Worm (Caenorhabditis elegans): ENCODE results near the gene ubq-1.

Gene ubq-1

ce11 chrIII:5953041-5953912 is 13.2 kb downstream of the ubq-1 start (continued):
- TF ChIP-seq dve-1 (tag; optimal IDR thresholded peaks at IDR 0.05; ENCODE audit: insufficient read depth): peak; percentile 23
- no peak for TF ChIP-seq nhr-42 (GFP tag; IDR thresholded peaks at IDR 0.05)
- TF ChIP-seq fkh-10 (GFP tag; optimal IDR thresholded peaks at IDR 0.05): no peak
- 0 out of 2 replicates have a peak, but pooled peaks have one; percentile 18 for TF ChIP-seq lin-1 (GFP tag; IDR thresholded peaks at IDR 0.05)
- peak; percentile 22; the same call in 1 of the 2 replicates for TF ChIP-seq hmg-1.1 (GFP tag; IDR thresholded peaks at IDR 0.05)
- TF ChIP-seq nhr-11 (tag; optimal IDR thresholded peaks at IDR 0.05): no peak
- no peak for TF ChIP-seq ama-1 (optimal IDR thresholded peaks at IDR 0.05)
- TF ChIP-seq ZK546.5 (tag; optimal IDR thresholded peaks at IDR 0.05): no peak
- no peak for TF ChIP-seq lin-13 (GFP tag; optimal IDR thresholded peaks at IDR 0.05)
- TF ChIP-seq php-3 (GFP tag; IDR thresholded peaks at IDR 0.05): no peak
- TF ChIP-seq hlh-11 (tag; optimal IDR thresholded peaks at IDR 0.05): peak; percentile 14
- TF ChIP-seq ceh-82 (tag; optimal IDR thresholded peaks at IDR 0.05): no peak
- TF ChIP-seq ceh-20 (GFP tag; IDR thresholded peaks at IDR 0.05): 0 out of 2 replicates have a peak, but pooled peaks have one; percentile 10
- no peak for TF ChIP-seq zfp-2 (tag; optimal IDR thresholded peaks at IDR 0.05)
- TF ChIP-seq mxl-3 (GFP tag; optimal IDR thresholded peaks at IDR 0.05): no peak
- TF ChIP-seq mdl-1 (tag; optimal IDR thresholded peaks at IDR 0.05): no peak
- no peak for TF ChIP-seq madf-9 (GFP tag; conservative IDR thresholded peaks at IDR 0.05)
- no peak for TF ChIP-seq F37D6.2 (tag; optimal IDR thresholded peaks at IDR 0.05)
- 0 out of 2 replicates have a peak, but pooled peaks have one; percentile 5 for TF ChIP-seq mxl-2 (GFP tag; conservative IDR thresholded peaks at IDR 0.05)
- no peak for TF ChIP-seq skn-1 (tag; optimal IDR thresholded peaks at IDR 0.05)
- TF ChIP-seq jun-1 (tag; optimal IDR thresholded peaks at IDR 0.05): no peak
- TF ChIP-seq daf-19 (GFP tag; conservative IDR thresholded peaks at IDR 0.05): no peak
- TF ChIP-seq nhr-6 (tag; optimal IDR thresholded peaks at IDR 0.05): no peak
- no peak for TF ChIP-seq saeg-2 (GFP tag; IDR thresholded peaks at IDR 0.05)
- no peak for TF ChIP-seq nhr-76 (tag; optimal IDR thresholded peaks at IDR 0.05)
- no peak for TF ChIP-seq ztf-7 (tag; optimal IDR thresholded peaks at IDR 0.05)
- no peak for TF ChIP-seq attf-4 (tag; optimal IDR thresholded peaks at IDR 0.05)
- peak; percentile 12 for TF ChIP-seq F10B5.3 (tag; optimal IDR thresholded peaks at IDR 0.05)
- no peak for TF ChIP-seq lin-15B (tag; optimal IDR thresholded peaks at IDR 0.05)
- TF ChIP-seq daf-16 (GFP tag; optimal IDR thresholded peaks at IDR 0.05): no peak
- peak; percentile 28 for TF ChIP-seq daf-16 (tag; optimal IDR thresholded peaks at IDR 0.05)
- no peak for TF ChIP-seq lin-29 (GFP tag; IDR thresholded peaks at IDR 0.05)
- TF ChIP-seq T20F7.1 (GFP tag; optimal IDR thresholded peaks at IDR 0.05): peak; percentile 12
- no peak for TF ChIP-seq F44E2.7 (GFP tag; IDR thresholded peaks at IDR 0.05)
- no peak for TF ChIP-seq aly-2 (tag; optimal IDR thresholded peaks at IDR 0.05)
- no peak for TF ChIP-seq snpc-4 (tag; optimal IDR thresholded peaks at IDR 0.05)
- TF ChIP-seq duxl-1 (tag; optimal IDR thresholded peaks at IDR 0.05; ENCODE audit: poor library complexity): no peak
- peak; percentile 47 for TF ChIP-seq lin-38 (GFP tag; IDR thresholded peaks at IDR 0.05)
- peak; percentile 27 for TF ChIP-seq hlh-30 (tag; optimal IDR thresholded peaks at IDR 0.05; ENCODE audit: insufficient read depth)
- TF ChIP-seq ces-1 (GFP tag; optimal IDR thresholded peaks at IDR 0.05): no peak
- TF ChIP-seq fos-1 (tag; optimal IDR thresholded peaks at IDR 0.05): no peak
- TF ChIP-seq unc-130 (GFP tag; optimal IDR thresholded peaks at IDR 0.05): no peak
- no peak for TF ChIP-seq sdz-12 (GFP tag; optimal IDR thresholded peaks at IDR 0.05)
- TF ChIP-seq ctbp-1 (GFP tag; IDR thresholded peaks at IDR 0.05): no peak
- TF ChIP-seq Y5F2A.4 (GFP tag; optimal IDR thresholded peaks at IDR 0.05): peak; percentile 6
- no peak for TF ChIP-seq daf-8 (GFP tag; IDR thresholded peaks at IDR 0.05)
- TF ChIP-seq mep-1 (tag; optimal IDR thresholded peaks at IDR 0.05): peak; percentile 43
- TF ChIP-seq aha-1 (tag): peak; percentile 73
- TF ChIP-seq D1046.2 (GFP tag; IDR thresholded peaks at IDR 0.05): no peak
- no peak for TF ChIP-seq spr-3 (GFP tag; optimal IDR thresholded peaks at IDR 0.05)
- no peak for TF ChIP-seq Y75B8A.6 (GFP tag; IDR thresholded peaks at IDR 0.05)
